Fruit fly (Drosophila melanogaster): ENCODE data around the gene CG15211.
A peak's percentile ranks its signal among the peaks of the same experiment; 100 is the strongest.

The CG15211 gene

dm6 chrX:10808684-10809083, 36.3 kb downstream of the CG15211 start (continued):
- peak; percentile 33 for TF ChIP-seq CG17385 (GFP tag; optimal IDR thresholded peaks at IDR 0.05)
- no peak for TF ChIP-seq CG12219 (GFP tag; optimal IDR thresholded peaks at IDR 0.05)
- no peak for TF ChIP-seq dpn (GFP tag; optimal IDR thresholded peaks at IDR 0.05)
- peak; percentile 30 for TF ChIP-seq cg (GFP tag; optimal IDR thresholded peaks at IDR 0.05)
- no peak for TF ChIP-seq CG32532 (GFP tag; IDR thresholded peaks at IDR 0.05)
- TF ChIP-seq Stat92E (GFP tag; optimal IDR thresholded peaks at IDR 0.05): peak in 1 of 3 experiments; percentile 96
- TF ChIP-seq CG17829 (tag; optimal IDR thresholded peaks at IDR 0.05): no peak
- TF ChIP-seq org-1 (GFP tag; optimal IDR thresholded peaks at IDR 0.05): no peak
- no peak for TF ChIP-seq CG4360 (GFP tag; IDR thresholded peaks at IDR 0.05)
- TF ChIP-seq en (GFP tag; optimal IDR thresholded peaks at IDR 0.05): no peak
- TF ChIP-seq NC2β (GFP tag; optimal IDR thresholded peaks at IDR 0.05): no peak
- TF ChIP-seq Atf3 (GFP tag; optimal IDR thresholded peaks at IDR 0.05): no peak

dm6 chrX:10814113-10814512, 41.8 kb downstream of the CG15211 start:
- TF ChIP-seq CG10321 (GFP tag; IDR thresholded peaks at IDR 0.05) (no peak), toy (GFP tag; IDR thresholded peaks at IDR 0.05) (no peak), Lhr (GFP tag; optimal IDR thresholded peaks at IDR 0.05) (no peak), BtbVII (GFP tag; optimal IDR thresholded peaks at IDR 0.05) (peak; percentile 11), CG4820 (GFP tag; optimal IDR thresholded peaks at IDR 0.05) (no peak), CG10565 (GFP tag; optimal IDR thresholded peaks at IDR 0.05) (no peak), Xrp1 (GFP tag; IDR thresholded peaks at IDR 0.05) (no peak), sd (tag; optimal IDR thresholded peaks at IDR 0.05) (peak; percentile 51), ash1 (GFP tag; optimal IDR thresholded peaks at IDR 0.05) (peak; percentile 7), so (GFP tag; IDR thresholded peaks at IDR 0.05) (no peak), BEAF-32 (GFP tag; optimal IDR thresholded peaks at IDR 0.05) (no peak), Fer1 (GFP tag; optimal IDR thresholded peaks at IDR 0.05) (no peak), esg (GFP tag; conservative IDR thresholded peaks at IDR 0.05) (no peak), ewg (GFP tag; optimal IDR thresholded peaks at IDR 0.05) (no peak), Trl (optimal IDR thresholded peaks at IDR 0.05) (peak; percentile 80 to 87), Trl (GFP tag; optimal IDR thresholded peaks at IDR 0.05) (peak; percentile 6), sr (GFP tag; IDR thresholded peaks at IDR 0.05) (peak; percentile 63; the same call in 2 of the 3 replicates), CG8765 (GFP tag; IDR thresholded peaks at IDR 0.05) (no peak), Spps (tag; optimal IDR thresholded peaks at IDR 0.05) (no peak), Lim3 (GFP tag; IDR thresholded peaks at IDR 0.05) (no peak), CkIIα-i1 (GFP tag; IDR thresholded peaks at IDR 0.05) (no peak), CG4617 (GFP tag; optimal IDR thresholded peaks at IDR 0.05; ENCODE audit: borderline replicate concordance) (no peak), croc (GFP tag; conservative IDR thresholded peaks at IDR 0.05) (no peak), CG17568 (GFP tag; optimal IDR thresholded peaks at IDR 0.05) (no peak), cas (GFP tag; IDR thresholded peaks at IDR 0.05) (no peak), nmo (GFP tag; optimal IDR thresholded peaks at IDR 0.05) (no peak), HmgD (GFP tag; optimal IDR thresholded peaks at IDR 0.05) (no peak), ac (GFP tag; optimal IDR thresholded peaks at IDR 0.05) (no peak), NFAT (GFP tag; IDR thresholded peaks at IDR 0.05) (no peak), dm (GFP tag; optimal IDR thresholded peaks at IDR 0.05) (no peak), MTF-1 (GFP tag; optimal IDR thresholded peaks at IDR 0.05; ENCODE audit: borderline replicate concordance) (no peak), pnt (GFP tag; optimal IDR thresholded peaks at IDR 0.05) (no peak), vnd (GFP tag; IDR thresholded peaks at IDR 0.05; ENCODE audit: partially characterized antibody) (no peak), chif (GFP tag; optimal IDR thresholded peaks at IDR 0.05) (no peak), D19B (GFP tag; optimal IDR thresholded peaks at IDR 0.05) (no peak), CG4707 (GFP tag; optimal IDR thresholded peaks at IDR 0.05) (no peak), CG17186 (GFP tag; optimal IDR thresholded peaks at IDR 0.05) (no peak), CG34422 (GFP tag; IDR thresholded peaks at IDR 0.05) (no peak; the same call in 2 of the 3 replicates), CG8924 (tag; optimal IDR thresholded peaks at IDR 0.05) (no peak)
